Fruit fly (Drosophila melanogaster) whole organism, adult: ENCODE data around the gene Ak3.

Source experiments
- CG11617 ChIP-seq: fragments of 200-800 bp; sonication (Bioruptor generic); optimal IDR thresholded peaks from 2 replicates; lab custom pipeline; 2017; ENCODE audit warnings: mild to moderate bottlenecking, missing biosample characterization, missing genetic modification reagents, missing genetic modification characterization
- CG12768 ChIP-seq: fragments of 200-800 bp; sonication (Bioruptor generic); optimal IDR thresholded peaks from 2 replicates; lab custom pipeline; 2017; ENCODE audit warnings: missing biosample characterization, missing genetic modification characterization, mild to moderate bottlenecking, moderate library complexity, missing genetic modification reagents
- CG14711 ChIP-seq: fragments of 200-800 bp; sonication (Bioruptor generic); optimal IDR thresholded peaks from 2 replicates; lab custom pipeline; 2018; ENCODE audit warnings: missing biosample characterization, mild to moderate bottlenecking, missing genetic modification characterization, moderate library complexity
- CG1620 ChIP-seq: fragments of 200-800 bp; sonication (Bioruptor generic); optimal IDR thresholded peaks from 2 replicates; lab custom pipeline; 2016; ENCODE audit warnings: missing biosample characterization, missing genetic modification characterization
- CG33017 ChIP-seq: fragments of 200-800 bp; sonication (Bioruptor generic); optimal IDR thresholded peaks from 2 replicates; lab custom pipeline; 2018; ENCODE audit warnings: missing biosample characterization, mild to moderate bottlenecking, missing genetic modification characterization, moderate library complexity
- CG5204 ChIP-seq: fragments of 200-800 bp; sonication (Bioruptor generic); optimal IDR thresholded peaks from 2 replicates; lab custom pipeline; 2016; ENCODE audit warnings: missing biosample characterization, missing genetic modification characterization
- CG7045 ChIP-seq: fragments of 200-800 bp; sonication (Bioruptor generic); optimal IDR thresholded peaks from 2 replicates; lab custom pipeline; 2017; ENCODE audit warnings: missing biosample characterization, mild to moderate bottlenecking, missing genetic modification characterization
- CG7101 ChIP-seq: fragments of 200-800 bp; sonication (Bioruptor generic); optimal IDR thresholded peaks from 2 replicates; lab custom pipeline; 2018; ENCODE audit warnings: missing biosample characterization, mild to moderate bottlenecking, missing genetic modification characterization, moderate library complexity
- Clk ChIP-seq: fragments of 200-800 bp; sonication (Bioruptor generic); optimal IDR thresholded peaks from 2 replicates; lab custom pipeline; 2017; ENCODE audit warnings: missing biosample characterization, missing genetic modification characterization
- Crg-1 ChIP-seq: fragments of 200-800 bp; sonication (Bioruptor generic); optimal IDR thresholded peaks from 2 replicates; lab custom pipeline; 2016; ENCODE audit warnings: missing biosample characterization, missing genetic modification characterization
- Hr96 ChIP-seq: fragments of 200-800 bp; sonication (Bioruptor generic); optimal IDR thresholded peaks from 2 replicates; lab custom pipeline; 2016; ENCODE audit warnings: missing biosample characterization, missing genetic modification characterization
- Mnt ChIP-seq: fragments of 200-800 bp; sonication (Bioruptor generic); optimal IDR thresholded peaks from 2 replicates; lab custom pipeline; 2016; ENCODE audit warnings: missing biosample characterization, mild to moderate bottlenecking, missing genetic modification characterization
- bab1 ChIP-seq: fragments of 200-800 bp; sonication (Bioruptor generic); optimal IDR thresholded peaks from 3 replicates; lab custom pipeline; 2019; ENCODE audit warnings: missing biosample characterization, mild to moderate bottlenecking, missing genetic modification characterization, moderate library complexity
- cic ChIP-seq: fragments of 200-800 bp; sonication (Bioruptor generic); optimal IDR thresholded peaks from 2 replicates; lab custom pipeline; 2017; ENCODE audit warnings: missing biosample characterization, mild to moderate bottlenecking, missing genetic modification characterization, moderate library complexity
- cnc ChIP-seq, 2 experiments: fragments of >200 bp; optimal IDR thresholded peaks; 2 replicates each; lab custom pipeline; 2017
- kay ChIP-seq: fragments of 200-800 bp; sonication (Bioruptor generic); peaks from one replicate; lab custom pipeline; 2016; ENCODE audit warnings: missing biosample characterization, missing genetic modification characterization, borderline replicate concordance
- ovo ChIP-seq: fragments of 200-800 bp; sonication (Bioruptor generic); optimal IDR thresholded peaks from 2 replicates; lab custom pipeline; 2016; ENCODE audit warnings: missing biosample characterization, missing genetic modification characterization
- pad ChIP-seq: fragments of 200-800 bp; sonication (Bioruptor generic); optimal IDR thresholded peaks from 3 replicates; lab custom pipeline; 2017; ENCODE audit warnings: missing biosample characterization, missing genetic modification characterization, mild to moderate bottlenecking, moderate library complexity, missing genetic modification reagents
- tj ChIP-seq: fragments of 200-800 bp; sonication (Bioruptor generic); optimal IDR thresholded peaks from 3 replicates; lab custom pipeline; 2017; ENCODE audit warnings: missing biosample characterization, mild to moderate bottlenecking, missing genetic modification characterization, moderate library complexity
- toe ChIP-seq: fragments of 200-800 bp; sonication (Bioruptor generic); optimal IDR thresholded peaks from 2 replicates; lab custom pipeline; 2016; ENCODE audit warnings: missing biosample characterization, missing genetic modification characterization

The Ak3 gene

DNA sequence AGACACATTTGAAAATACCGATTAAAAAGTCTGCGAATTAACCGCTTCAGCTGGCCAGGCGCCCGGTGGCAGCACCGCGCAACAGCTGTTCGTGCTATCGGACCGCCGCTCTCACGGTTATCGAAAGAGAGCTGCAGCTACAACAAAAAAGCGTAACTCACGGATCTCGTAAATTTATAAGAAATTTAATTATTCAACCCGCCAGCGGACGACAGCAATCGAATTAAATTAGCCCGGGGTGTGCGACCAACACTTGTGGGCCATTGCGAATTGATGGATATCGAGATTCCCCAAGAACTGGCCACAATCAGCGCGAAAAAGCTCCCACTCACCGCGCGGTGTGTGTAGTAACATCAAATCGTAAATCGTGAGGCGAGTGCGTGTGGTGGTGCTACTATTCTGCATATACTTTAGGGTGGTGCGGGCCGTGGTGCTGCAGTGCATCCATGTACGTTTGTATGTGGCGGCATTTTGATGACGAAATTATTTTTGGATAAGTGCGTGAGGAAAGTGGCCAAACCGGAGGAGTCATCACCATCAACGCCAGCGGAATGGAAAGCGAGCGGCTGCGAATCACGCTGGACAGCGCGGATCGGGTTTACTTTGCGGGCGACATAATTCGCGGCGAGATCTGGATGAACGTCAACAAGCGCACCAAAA, 3.8 kb downstream of the Ak3 start, which contains the start of gene Leash:
Gene Leash, plus strand, starts transcription at position 119 of the 660 bp plus-strand sequence.
- TF ChIP-seq cic (GFP tag; lab: Kevin White, UChicago) = peak; percentile 4
- TF ChIP-seq ovo (GFP tag; lab: Kevin White, UChicago) = no peak
- no peak for TF ChIP-seq CG7101
- TF ChIP-seq toe = no peak
- TF ChIP-seq bab1 = peak; percentile 30
- no peak for TF ChIP-seq CG33017 (tag; lab: Kevin White, UChicago)
- TF ChIP-seq Mnt (GFP tag; lab: Kevin White, UChicago) = peak; percentile 9
- no peak for TF ChIP-seq pad (GFP tag; lab: Kevin White, UChicago)
- no peak for TF ChIP-seq CG11617 (GFP tag; lab: Kevin White, UChicago)
- no peak for TF ChIP-seq CG7045 (GFP tag; lab: Kevin White, UChicago)
- no peak for TF ChIP-seq tj (GFP tag; lab: Kevin White, UChicago)
- no peak for TF ChIP-seq kay (GFP tag; lab: Kevin White, UChicago)
- no peak for TF ChIP-seq Hr96 (GFP tag; lab: Kevin White, UChicago)

DNA sequence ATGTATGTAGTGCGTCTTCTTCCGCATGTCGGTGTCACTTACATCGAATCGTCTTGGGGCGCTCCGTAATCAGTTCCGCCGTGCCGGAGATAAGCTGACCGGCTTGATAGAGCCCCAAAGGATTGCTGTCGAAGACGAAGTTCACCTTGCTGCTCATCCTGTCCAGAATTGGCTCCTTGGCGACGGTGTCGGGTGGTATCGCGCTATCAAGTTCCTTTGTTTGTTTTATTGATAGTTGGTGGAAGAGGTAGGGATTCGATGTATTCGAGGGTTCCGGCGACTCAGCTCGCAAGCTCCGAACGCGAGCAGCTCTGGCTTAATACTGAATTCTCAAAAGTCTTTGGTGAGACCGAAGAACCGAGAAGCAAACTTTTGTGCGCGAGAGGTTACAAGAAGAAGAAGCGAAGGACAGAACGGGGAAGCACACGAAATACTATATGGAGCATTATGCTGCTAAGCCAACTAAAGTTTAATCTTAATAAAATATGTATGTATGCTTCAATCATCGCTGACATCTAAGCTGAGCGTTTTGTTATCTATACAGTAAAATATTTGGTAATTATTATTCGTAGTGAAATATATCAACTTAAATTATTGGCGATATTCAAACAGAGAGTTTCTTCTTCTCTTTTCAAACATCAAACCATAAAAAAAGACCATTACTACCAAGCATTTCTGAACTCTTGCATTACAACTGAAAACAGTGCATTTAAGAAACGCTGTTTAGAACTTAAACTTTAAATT, 4.5 kb downstream of the Ak3 start, which contains the start of gene CG14696:
Gene CG14696, minus strand, starts transcription at position 324 of the 744 bp plus-strand sequence.
- TF ChIP-seq CG11617 (GFP tag; lab: Kevin White, UChicago) (no peak), CG7101 (no peak), CG5204 (GFP tag; lab: Kevin White, UChicago) (no peak), tj (GFP tag; lab: Kevin White, UChicago) (no peak), CG14711 (tag; lab: Kevin White, UChicago) (no peak), cic (GFP tag; lab: Kevin White, UChicago) (no peak), toe (no peak), Crg-1 (GFP tag; lab: Kevin White, UChicago) (no peak), Hr96 (GFP tag; lab: Kevin White, UChicago) (no peak), cnc (optimal IDR thresholded peaks at IDR 0.05; lab: Kevin White, UChicago) (no peak), CG7045 (GFP tag; lab: Kevin White, UChicago) (no peak)

DNA sequence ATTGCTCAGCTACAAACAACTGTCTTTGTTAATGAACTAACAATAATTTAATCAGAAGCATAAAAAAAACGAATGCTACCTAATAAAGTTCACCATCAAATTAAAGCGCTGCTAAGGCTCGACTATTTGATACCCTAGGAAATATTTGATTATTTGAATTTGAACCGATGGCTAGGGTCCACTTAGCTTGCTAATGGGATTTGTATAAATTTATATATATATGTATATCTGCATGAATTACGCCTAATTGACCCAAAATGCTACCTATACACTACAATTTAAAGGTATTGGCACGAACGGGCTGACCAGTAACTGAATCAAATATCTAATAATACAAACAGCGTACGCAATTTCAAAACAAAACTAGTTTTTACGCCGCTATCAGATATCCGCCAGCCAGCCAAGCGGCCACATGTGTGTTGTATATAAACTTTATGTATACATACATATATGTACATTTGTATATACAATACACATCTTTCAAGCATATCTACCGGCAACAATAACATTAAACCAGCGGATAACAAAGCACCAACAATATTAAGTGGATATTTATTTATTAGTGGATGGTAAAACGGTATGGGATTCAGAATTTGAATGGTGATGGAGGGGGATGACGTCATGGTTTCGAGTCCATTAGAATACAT, 5.2 kb downstream of the Ak3 start:
- no peak for TF ChIP-seq pad (GFP tag; lab: Kevin White, UChicago)
- TF ChIP-seq CG5204 (GFP tag; lab: Kevin White, UChicago) = no peak
- no peak for TF ChIP-seq kay (GFP tag; lab: Kevin White, UChicago)
- TF ChIP-seq CG14711 (tag; lab: Kevin White, UChicago) = no peak
- TF ChIP-seq Crg-1 (GFP tag; lab: Kevin White, UChicago) = no peak
- no peak for TF ChIP-seq CG7045 (GFP tag; lab: Kevin White, UChicago)
- peak; percentile 7 for TF ChIP-seq CG12768 (GFP tag; lab: Kevin White, UChicago)
- peak; percentile 25 for TF ChIP-seq CG33017 (tag; lab: Kevin White, UChicago)
- TF ChIP-seq cnc (optimal IDR thresholded peaks at IDR 0.05; lab: Kevin White, UChicago) = no peak
- TF ChIP-seq CG7101 = no peak
- TF ChIP-seq CG11617 (GFP tag; lab: Kevin White, UChicago) = no peak
- TF ChIP-seq CG1620 (GFP tag; lab: Kevin White, UChicago) = no peak
- TF ChIP-seq Mnt (GFP tag; lab: Kevin White, UChicago) = no peak
- TF ChIP-seq cic (GFP tag; lab: Kevin White, UChicago) = no peak
- TF ChIP-seq toe = no peak

DNA sequence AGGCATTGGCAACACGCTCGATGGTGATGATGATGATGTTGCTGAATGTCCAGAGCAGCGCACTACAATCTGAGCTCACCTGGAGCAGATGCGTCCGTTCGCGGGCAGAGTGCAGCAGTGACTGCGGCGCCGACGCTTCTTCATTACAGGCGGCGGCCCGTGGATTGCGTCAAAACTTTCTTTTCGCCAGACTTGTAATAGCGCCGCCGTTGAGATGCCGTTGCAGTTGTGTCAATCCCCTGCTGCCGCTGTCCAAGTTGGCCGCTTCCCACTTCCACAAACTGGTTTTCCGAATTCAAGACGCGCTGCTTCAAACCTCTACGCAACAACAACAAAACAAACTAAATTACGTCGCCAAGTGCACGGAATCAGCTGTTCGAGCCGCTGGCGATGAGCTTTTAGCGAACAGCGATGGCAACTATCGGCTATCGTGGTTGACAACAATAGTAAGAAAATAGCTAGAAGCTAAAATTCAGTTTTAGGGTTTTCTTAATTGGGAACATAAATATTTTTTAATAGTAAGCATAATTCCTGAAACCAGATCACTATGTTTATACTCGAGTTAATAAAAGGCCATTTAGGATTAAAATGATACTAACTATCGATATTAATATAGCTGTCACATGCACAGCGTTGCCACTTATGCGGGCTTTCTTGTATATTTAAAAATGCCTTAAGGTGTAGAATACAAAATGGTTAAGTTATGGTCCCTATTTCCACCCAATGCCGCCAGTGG, 7.4 kb downstream of the Ak3 start, which contains the start of gene Tpc1:
Gene Tpc1, minus strand, starts transcription at position 365 of the 736 bp plus-strand sequence.
- TF ChIP-seq Crg-1 (GFP tag; lab: Kevin White, UChicago) (peak; percentile 53), CG5204 (GFP tag; lab: Kevin White, UChicago) (no peak), tj (GFP tag; lab: Kevin White, UChicago) (no peak), CG7045 (GFP tag; lab: Kevin White, UChicago) (no peak), Hr96 (GFP tag; lab: Kevin White, UChicago) (peak; percentile 43), CG33017 (tag; lab: Kevin White, UChicago) (no peak), pad (GFP tag; lab: Kevin White, UChicago) (no peak), cic (GFP tag; lab: Kevin White, UChicago) (peak; percentile 18), bab1 (peak; percentile 71), ovo (GFP tag; lab: Kevin White, UChicago) (peak; percentile 9), CG11617 (GFP tag; lab: Kevin White, UChicago) (no peak), CG1620 (GFP tag; lab: Kevin White, UChicago) (peak; percentile 70), CG12768 (GFP tag; lab: Kevin White, UChicago) (peak; percentile 39), cnc (optimal IDR thresholded peaks at IDR 0.05; lab: Kevin White, UChicago) (no peak), CG14711 (tag; lab: Kevin White, UChicago) (peak; percentile 8), Clk (GFP tag; lab: Kevin White, UChicago) (no peak), CG7101 (no peak), toe (peak; percentile 64), Mnt (GFP tag; lab: Kevin White, UChicago) (peak; percentile 56), kay (GFP tag; lab: Kevin White, UChicago) (no peak)
